Worm (Caenorhabditis elegans): ENCODE measurements around the gene sru-6.
A peak's percentile ranks its signal among the peaks of the same experiment; 100 is the strongest.

Gene sru-6

ce11 chrIV:9490320-9490719, at the start of gene sru-6:
sru-6 (plus strand) TSS chrIV:9490620.
- TF ChIP-seq W03F9.2 (tag; optimal IDR thresholded peaks at IDR 0.05) (no peak), him-1 (tag; optimal IDR thresholded peaks at IDR 0.05) (no peak), dao-5 (tag; optimal IDR thresholded peaks at IDR 0.05) (no peak)

ce11 chrIV:9440880-9441336, 49.5 kb upstream of the sru-6 start, which contains the start of gene idh-1:
idh-1 (minus strand) TSS chrIV:9441107.
- no peak for TF ChIP-seq dao-5 (tag; optimal IDR thresholded peaks at IDR 0.05)
- peak; percentile 36 for TF ChIP-seq W03F9.2 (tag; optimal IDR thresholded peaks at IDR 0.05)

ce11 chrIV:9441391-9441790, 49.0 kb upstream of the sru-6 start:
- no peak for TF ChIP-seq him-1 (tag; optimal IDR thresholded peaks at IDR 0.05)
- no peak for TF ChIP-seq W03F9.2 (tag; optimal IDR thresholded peaks at IDR 0.05)
- no peak for TF ChIP-seq dao-5 (tag; optimal IDR thresholded peaks at IDR 0.05)

ce11 chrIV:9442106-9442532, 48.3 kb upstream of the sru-6 start:
- TF ChIP-seq dao-5 (tag; optimal IDR thresholded peaks at IDR 0.05) (no peak), W03F9.2 (tag; optimal IDR thresholded peaks at IDR 0.05) (peak; percentile 38)

- TF ChIP-seq dao-5 (tag; optimal IDR thresholded peaks at IDR 0.05) (no peak), W03F9.2 (tag; optimal IDR thresholded peaks at IDR 0.05) (no peak), him-1 (tag; optimal IDR thresholded peaks at IDR 0.05) (no peak)
These were observed 46.5 kb upstream of the sru-6 start, which contains the start of gene F38E11.9 for ce11 chrIV:9443940-9444339. F38E11.9 (minus strand) TSS chrIV:9444040.

- TF ChIP-seq him-1 (tag; optimal IDR thresholded peaks at IDR 0.05): peak; percentile 78
- TF ChIP-seq dao-5 (tag; optimal IDR thresholded peaks at IDR 0.05): no peak
- TF ChIP-seq W03F9.2 (tag; optimal IDR thresholded peaks at IDR 0.05): peak; percentile 87
These were observed 45.9 kb upstream of the sru-6 start for ce11 chrIV:9444417-9445026.

ce11 chrIV:9445407-9445806, 45.0 kb upstream of the sru-6 start, which contains the start of gene hsp-12.3:
hsp-12.3 (minus strand) TSS chrIV:9445507.
- TF ChIP-seq dao-5 (tag; optimal IDR thresholded peaks at IDR 0.05) (no peak), W03F9.2 (tag; optimal IDR thresholded peaks at IDR 0.05) (no peak), him-1 (tag; optimal IDR thresholded peaks at IDR 0.05) (no peak)

ce11 chrIV:9447209-9447608, 43.2 kb upstream of the sru-6 start, which contains the start of gene hsp-12.6:
hsp-12.6 (minus strand) TSS chrIV:9447228.
- TF ChIP-seq W03F9.2 (tag; optimal IDR thresholded peaks at IDR 0.05) (no peak), him-1 (tag; optimal IDR thresholded peaks at IDR 0.05) (no peak)

- TF ChIP-seq W03F9.2 (tag; optimal IDR thresholded peaks at IDR 0.05): no peak
- TF ChIP-seq dao-5 (tag; optimal IDR thresholded peaks at IDR 0.05): no peak
- TF ChIP-seq him-1 (tag; optimal IDR thresholded peaks at IDR 0.05): no peak
These were observed 40.0 kb upstream of the sru-6 start, which contains the start of gene cpin-1 for ce11 chrIV:9450375-9450774. cpin-1 (plus strand) TSS chrIV:9450675.

ce11 chrIV:9451816-9452215, 38.6 kb upstream of the sru-6 start:
- TF ChIP-seq dao-5 (tag; optimal IDR thresholded peaks at IDR 0.05): no peak
- no peak for TF ChIP-seq him-1 (tag; optimal IDR thresholded peaks at IDR 0.05)
- no peak for TF ChIP-seq W03F9.2 (tag; optimal IDR thresholded peaks at IDR 0.05)

- TF ChIP-seq dao-5 (tag; optimal IDR thresholded peaks at IDR 0.05): no peak
- no peak for TF ChIP-seq W03F9.2 (tag; optimal IDR thresholded peaks at IDR 0.05)
- TF ChIP-seq him-1 (tag; optimal IDR thresholded peaks at IDR 0.05): no peak
These were observed 33.0 kb upstream of the sru-6 start, which contains the start of gene cutl-17 for ce11 chrIV:9457400-9457799. cutl-17 (minus strand) TSS chrIV:9457500.

ce11 chrIV:9459224-9459781, 31.1 kb upstream of the sru-6 start, which contains the start of gene copb-2:
copb-2 (plus strand) TSS chrIV:9459731.
- TF ChIP-seq him-1 (tag; optimal IDR thresholded peaks at IDR 0.05): no peak
- TF ChIP-seq W03F9.2 (tag; optimal IDR thresholded peaks at IDR 0.05): no peak
- no peak for TF ChIP-seq dao-5 (tag; optimal IDR thresholded peaks at IDR 0.05)

- no peak for TF ChIP-seq him-1 (tag; optimal IDR thresholded peaks at IDR 0.05)
- no peak for TF ChIP-seq W03F9.2 (tag; optimal IDR thresholded peaks at IDR 0.05)
- TF ChIP-seq dao-5 (tag; optimal IDR thresholded peaks at IDR 0.05): no peak
These were observed 26.1 kb upstream of the sru-6 start for ce11 chrIV:9464345-9464783.

- TF ChIP-seq W03F9.2 (tag; optimal IDR thresholded peaks at IDR 0.05) (no peak), him-1 (tag; optimal IDR thresholded peaks at IDR 0.05) (no peak), dao-5 (tag; optimal IDR thresholded peaks at IDR 0.05) (no peak)
These were observed 23.0 kb upstream of the sru-6 start, which contains the start of gene F38E11.6 for ce11 chrIV:9467418-9467817. F38E11.6 (minus strand) TSS chrIV:9467518.
